Worm (Caenorhabditis elegans): ENCODE measurements around the gene C16C8.19.

The C16C8.19 gene

ce11 chrII:3502011-3502410 is 43.7 kb downstream of the C16C8.19 start:
- no peak for TF ChIP-seq nhr-237 (tag; optimal IDR thresholded peaks at IDR 0.05)
- TF ChIP-seq blmp-1 (tag; optimal IDR thresholded peaks at IDR 0.05), result no peak
- TF ChIP-seq mls-2 (tag; optimal IDR thresholded peaks at IDR 0.05), result no peak
- TF ChIP-seq bed-3 (GFP tag; optimal IDR thresholded peaks at IDR 0.05), result no peak
- no peak for TF ChIP-seq mab-5 (tag; optimal IDR thresholded peaks at IDR 0.05)
- no peak for TF ChIP-seq lin-13 (tag; optimal IDR thresholded peaks at IDR 0.05)
- TF ChIP-seq nhr-76 (tag; optimal IDR thresholded peaks at IDR 0.05), result no peak
- TF ChIP-seq sem-2 (GFP tag; optimal IDR thresholded peaks at IDR 0.05), result no peak
- no peak for TF ChIP-seq hlh-1 (tag; optimal IDR thresholded peaks at IDR 0.05)
- TF ChIP-seq ceh-43 (GFP tag; optimal IDR thresholded peaks at IDR 0.05), result no peak
- no peak for TF ChIP-seq tbx-8 (GFP tag; optimal IDR thresholded peaks at IDR 0.05)
- TF ChIP-seq snpc-4 (tag; optimal IDR thresholded peaks at IDR 0.05), result no peak
- TF ChIP-seq elt-1 (tag; optimal IDR thresholded peaks at IDR 0.05; ENCODE audit: borderline replicate concordance, insufficient read depth), result no peak
- no peak for TF ChIP-seq pha-4 (tag; optimal IDR thresholded peaks at IDR 0.05)
- no peak for TF ChIP-seq nhr-2 (tag; optimal IDR thresholded peaks at IDR 0.05)
- TF ChIP-seq lsy-2 (tag; optimal IDR thresholded peaks at IDR 0.05), result no peak
- TF ChIP-seq ztf-11 (tag; optimal IDR thresholded peaks at IDR 0.05), result no peak

ce11 chrII:3502520-3503323 is 44.4 kb downstream of the C16C8.19 start, which contains the start of the genes col-71 and Y49F6B.2:
Gene col-71, minus strand, starts transcription at chrII:3502570.
Gene Y49F6B.2, plus strand, starts transcription at chrII:3502968.
- TF ChIP-seq lin-32 (GFP tag; optimal IDR thresholded peaks at IDR 0.05) (no peak), unc-39 (tag; optimal IDR thresholded peaks at IDR 0.05) (no peak), elt-3 (tag; optimal IDR thresholded peaks at IDR 0.05) (no peak), zip-8 (tag; optimal IDR thresholded peaks at IDR 0.05) (no peak), unc-120 (tag; optimal IDR thresholded peaks at IDR 0.05; ENCODE audit: poor library complexity, severe bottlenecking) (peak; percentile 25), nhr-237 (tag; optimal IDR thresholded peaks at IDR 0.05) (peak; percentile 46), snpc-4 (tag; optimal IDR thresholded peaks at IDR 0.05) (no peak), cnd-1 (tag; optimal IDR thresholded peaks at IDR 0.05) (peak; percentile 48), lin-13 (tag; optimal IDR thresholded peaks at IDR 0.05) (peak; percentile 73), sptf-1 (tag; optimal IDR thresholded peaks at IDR 0.05) (peak; percentile 68), ces-1 (GFP tag; optimal IDR thresholded peaks at IDR 0.05) (peak; percentile 99), bed-3 (GFP tag; optimal IDR thresholded peaks at IDR 0.05) (peak; percentile 9), unc-62 (GFP tag; optimal IDR thresholded peaks at IDR 0.05) (no peak), flh-1 (GFP tag; optimal IDR thresholded peaks at IDR 0.05) (no peak), ceh-43 (GFP tag; optimal IDR thresholded peaks at IDR 0.05) (peak; percentile 5), nhr-2 (tag; optimal IDR thresholded peaks at IDR 0.05) (no peak), mls-2 (tag; optimal IDR thresholded peaks at IDR 0.05) (peak; percentile 53), ham-2 (GFP tag; optimal IDR thresholded peaks at IDR 0.05) (no peak), mab-5 (tag; optimal IDR thresholded peaks at IDR 0.05) (peak; percentile 65), tbx-8 (GFP tag; optimal IDR thresholded peaks at IDR 0.05) (peak; percentile 21), lsy-2 (tag; optimal IDR thresholded peaks at IDR 0.05) (peak; percentile 51), mep-1 (tag; optimal IDR thresholded peaks at IDR 0.05) (peak; percentile 58), drap-1 (GFP tag; optimal IDR thresholded peaks at IDR 0.05) (no peak), pha-4 (tag; optimal IDR thresholded peaks at IDR 0.05) (peak; percentile 46), ceh-39 (tag; optimal IDR thresholded peaks at IDR 0.05) (peak; percentile 5), nhr-28 (tag; optimal IDR thresholded peaks at IDR 0.05) (no peak), blmp-1 (tag; optimal IDR thresholded peaks at IDR 0.05) (no peak), M03D4.4 (tag; optimal IDR thresholded peaks at IDR 0.05) (no peak)

- no peak for TF ChIP-seq cnd-1 (tag; optimal IDR thresholded peaks at IDR 0.05)
- no peak for TF ChIP-seq ztf-11 (tag; optimal IDR thresholded peaks at IDR 0.05)
- no peak for TF ChIP-seq nhr-76 (tag; optimal IDR thresholded peaks at IDR 0.05)
- no peak for TF ChIP-seq unc-62 (GFP tag; optimal IDR thresholded peaks at IDR 0.05)
- no peak for TF ChIP-seq nhr-237 (tag; optimal IDR thresholded peaks at IDR 0.05)
- no peak for TF ChIP-seq tbx-8 (GFP tag; optimal IDR thresholded peaks at IDR 0.05)
- no peak for TF ChIP-seq lsy-2 (tag; optimal IDR thresholded peaks at IDR 0.05)
Measured at ce11 chrII:3504717-3505116, 46.4 kb downstream of the C16C8.19 start, which contains the start of gene cyh-1. Gene cyh-1, plus strand, starts transcription at chrII:3505017.

Measured in whole organism, mixed stage, embryonic.